Worm (Caenorhabditis elegans) whole organism, L4 larva: ENCODE measurements around the gene Y116A8C.40.
"Not testable (repeated sequence)": the region's sequence is repeated elsewhere in the genome, so short reads cannot be mapped to it uniquely, and the experiment has no call there.

Experiments used
- F37D6.2 ChIP-seq: sonication (generic microtip); optimal IDR thresholded peaks from 2 replicates; lab custom pipeline; 2016; ENCODE audit warnings: mild to moderate bottlenecking, missing genetic modification characterization, missing compliant biosample characterization
- Y48G9A.11 ChIP-seq: fragments of 200-800 bp; sonication (Bioruptor generic); IDR thresholded peaks from 2 replicates; pipeline ENCODE4 v1.3.6; 2022; ENCODE audit warnings: missing genetic modification reagents, missing genetic modification characterization, missing compliant biosample characterization
- Y5F2A.4 ChIP-seq: fragments of 200-800 bp; sonication (Bioruptor generic); optimal IDR thresholded peaks from 2 replicates; lab custom pipeline; 2018; ENCODE audit warnings: mild to moderate bottlenecking, missing genetic modification characterization, missing compliant biosample characterization
- Y75B8A.6 ChIP-seq: fragments of 200-800 bp; sonication (Bioruptor generic); IDR thresholded peaks from 2 replicates; pipeline ENCODE4 v1.3.6; 2022; ENCODE audit warnings: missing genetic modification reagents, missing genetic modification characterization, missing compliant biosample characterization
- ZK546.5 ChIP-seq, 2 experiments: sonication (generic microtip); optimal IDR thresholded peaks; 2 replicates each; lab custom pipeline; 2017; ENCODE audit warnings: missing biosample characterization in 2 of 2, missing genetic modification characterization in 2 of 2
- aha-1 ChIP-seq: fragments of 150-350 bp; peaks from one replicate; lab custom pipeline; 2014; ENCODE audit warnings: missing biosample characterization, missing genetic modification characterization
- ces-1 ChIP-seq: fragments of 150-350 bp; sonication (generic microtip); optimal IDR thresholded peaks from 4 replicates; lab custom pipeline; 2014; ENCODE audit warnings: missing biosample characterization, missing genetic modification reagents, missing genetic modification characterization
- daf-16 ChIP-seq, 3 experiments: sonication (generic microtip); optimal IDR thresholded peaks; 2 replicates each; lab custom pipeline; 2016 to 2017; ENCODE audit warnings: missing genetic modification characterization in 3 of 3, missing genetic modification reagents in 3 of 3, mild to moderate bottlenecking in 2 of 3, missing compliant biosample characterization in 2 of 3, missing biosample characterization in 1 of 3, moderate library complexity in 1 of 3
- dmd-6 ChIP-seq: fragments of 200-800 bp; sonication (Bioruptor generic); IDR thresholded peaks from 2 replicates; pipeline ENCODE4 v1.3.6; 2022; ENCODE audit warnings: missing genetic modification reagents, missing genetic modification characterization, missing compliant biosample characterization
- dmd-9 ChIP-seq: fragments of 200-800 bp; sonication (Bioruptor generic); IDR thresholded peaks from 2 replicates; pipeline ENCODE4 v1.3.6; 2022; ENCODE audit warnings: missing genetic modification reagents, missing genetic modification characterization, missing compliant biosample characterization
- duxl-1 ChIP-seq: sonication (generic microtip); optimal IDR thresholded peaks from 2 replicates; lab custom pipeline; 2016; ENCODE audit warnings: mild to moderate bottlenecking, missing genetic modification characterization, moderate library complexity, missing compliant biosample characterization; ENCODE audit not compliant: poor library complexity
- dve-1 ChIP-seq: sonication (generic microtip); optimal IDR thresholded peaks from 2 replicates; lab custom pipeline; 2017; ENCODE audit warnings: antibody characterized with exemption, mild to moderate bottlenecking, missing genetic modification characterization, missing compliant biosample characterization; ENCODE audit not compliant: insufficient read depth
- gei-8 ChIP-seq: fragments of 200-800 bp; sonication (Bioruptor generic); optimal IDR thresholded peaks from 2 replicates; lab custom pipeline; 2018; ENCODE audit warnings: mild to moderate bottlenecking, missing genetic modification characterization, missing compliant biosample characterization
- hif-1 ChIP-seq, 2 experiments: sonication (generic microtip); optimal IDR thresholded peaks; 2 replicates each; lab custom pipeline; 2016 to 2017; ENCODE audit warnings: missing compliant biosample characterization in 2 of 2, missing genetic modification characterization in 2 of 2, missing genetic modification reagents in 2 of 2, missing genotype in 2 of 2, mild to moderate bottlenecking in 1 of 2
- hlh-11 ChIP-seq: fragments of 200-800 bp; sonication (Bioruptor generic); optimal IDR thresholded peaks from 2 replicates; lab custom pipeline; 2018; ENCODE audit warnings: mild to moderate bottlenecking, missing genetic modification characterization, missing compliant biosample characterization
- hlh-30 ChIP-seq: sonication (generic microtip); optimal IDR thresholded peaks from 2 replicates; lab custom pipeline; 2017; ENCODE audit warnings: antibody characterized with exemption, mild to moderate bottlenecking, missing genetic modification characterization, missing compliant biosample characterization; ENCODE audit not compliant: insufficient read depth
- hmg-1.1 ChIP-seq: fragments of 200-800 bp; sonication (Bioruptor generic); IDR thresholded peaks from 2 replicates; pipeline ENCODE4 v1.3.6; 2022; ENCODE audit warnings: missing genetic modification reagents, missing genetic modification characterization, missing compliant biosample characterization
- jun-1 ChIP-seq: fragments of 150-350 bp; optimal IDR thresholded peaks from 2 replicates; lab custom pipeline; 2014; ENCODE audit warnings: missing biosample characterization, missing genetic modification reagents, missing genetic modification characterization
- lin-1 ChIP-seq: fragments of 200-800 bp; sonication (Bioruptor generic); IDR thresholded peaks from 2 replicates; pipeline ENCODE4 v1.3.6; 2022; ENCODE audit warnings: missing genetic modification reagents, missing genetic modification characterization, missing compliant biosample characterization
- lin-15B ChIP-seq: fragments of 150-350 bp; sonication (generic microtip); optimal IDR thresholded peaks from 3 replicates; lab custom pipeline; 2014; ENCODE audit warnings: missing biosample characterization, missing genetic modification characterization
- lin-38 ChIP-seq: fragments of 200-800 bp; sonication (Bioruptor generic); IDR thresholded peaks from 2 replicates; pipeline ENCODE4 v1.3.6; 2022; ENCODE audit warnings: missing genetic modification reagents, missing genetic modification characterization, missing compliant biosample characterization
- mdl-1 ChIP-seq, 2 experiments: fragments of 150-350 bp in 1 of 2; sonication (generic microtip) in 1 of 2; optimal IDR thresholded peaks; 2 replicates each; lab custom pipeline; 2014 to 2017; ENCODE audit warnings: missing biosample characterization in 2 of 2, missing genetic modification characterization in 2 of 2
- mxl-3 ChIP-seq: fragments of 200-800 bp; sonication (Bioruptor generic); optimal IDR thresholded peaks from 2 replicates; lab custom pipeline; 2018; ENCODE audit warnings: mild to moderate bottlenecking, missing genetic modification characterization, missing compliant biosample characterization
- nhr-10 ChIP-seq: fragments of 150-350 bp; optimal IDR thresholded peaks from 2 replicates; lab custom pipeline; 2014; ENCODE audit warnings: missing biosample characterization, missing genetic modification characterization
- nhr-111 ChIP-seq: fragments of 200-800 bp; sonication (Bioruptor generic); optimal IDR thresholded peaks from 2 replicates; lab custom pipeline; 2018; ENCODE audit warnings: mild to moderate bottlenecking, missing genetic modification characterization, missing compliant biosample characterization
- nhr-28 ChIP-seq: fragments of 150-350 bp; optimal IDR thresholded peaks from 2 replicates; lab custom pipeline; 2014; ENCODE audit warnings: missing biosample characterization, missing genetic modification characterization
- nhr-48 ChIP-seq: sonication (generic microtip); optimal IDR thresholded peaks from 2 replicates; lab custom pipeline; 2016; ENCODE audit warnings: mild to moderate bottlenecking, missing genetic modification characterization, missing compliant biosample characterization
- nhr-6 ChIP-seq: fragments of 150-350 bp; optimal IDR thresholded peaks from 2 replicates; lab custom pipeline; 2014; ENCODE audit warnings: missing biosample characterization, missing genetic modification characterization
- nhr-77 ChIP-seq: fragments of 150-350 bp; optimal IDR thresholded peaks from 2 replicates; lab custom pipeline; 2014; ENCODE audit warnings: missing biosample characterization, missing genetic modification characterization
- php-3 ChIP-seq: fragments of 200-800 bp; sonication (Bioruptor generic); IDR thresholded peaks from 2 replicates; pipeline ENCODE4 v1.3.6; 2022; ENCODE audit warnings: missing genetic modification reagents, missing genetic modification characterization, missing compliant biosample characterization
- pqm-1 ChIP-seq: sonication (generic microtip); optimal IDR thresholded peaks from 2 replicates; lab custom pipeline; 2017; ENCODE audit warnings: missing biosample characterization, missing genetic modification characterization
- saeg-2 ChIP-seq: fragments of 200-800 bp; sonication (Bioruptor generic); IDR thresholded peaks from 2 replicates; pipeline ENCODE4 v1.3.6; 2022; ENCODE audit warnings: missing genetic modification reagents, missing genetic modification characterization, missing compliant biosample characterization
- sdz-12 ChIP-seq: fragments of 200-800 bp; sonication (Bioruptor generic); optimal IDR thresholded peaks from 2 replicates; lab custom pipeline; 2018; ENCODE audit warnings: mild to moderate bottlenecking, missing genetic modification characterization, missing compliant biosample characterization
- spr-3 ChIP-seq: fragments of 200-800 bp; sonication (Bioruptor generic); optimal IDR thresholded peaks from 2 replicates; lab custom pipeline; 2018; ENCODE audit warnings: mild to moderate bottlenecking, missing genetic modification characterization, missing compliant biosample characterization
- tra-1 ChIP-seq: fragments of 200-800 bp; sonication (Bioruptor generic); IDR thresholded peaks from 2 replicates; pipeline ENCODE4 v1.3.6; 2022; ENCODE audit warnings: missing genetic modification reagents, missing genetic modification characterization, missing compliant biosample characterization
- unc-62 ChIP-seq, 3 experiments: fragments of 150-350 bp in 1 of 3; sonication (generic microtip); optimal IDR thresholded peaks in 2 of 3; peaks in 1 of 3; 1 replicate in 1 of 3; 2 replicates in 2 of 3; lab custom pipeline; 2014 to 2017; ENCODE audit warnings: missing biosample characterization in 3 of 3, missing genetic modification characterization in 3 of 3, missing genetic modification reagents in 3 of 3, missing genotype in 1 of 3
- zag-1 ChIP-seq: fragments of 150-350 bp; optimal IDR thresholded peaks from 2 replicates; lab custom pipeline; 2014; ENCODE audit warnings: missing biosample characterization, missing genetic modification characterization
- zip-2 ChIP-seq: fragments of 150-350 bp; optimal IDR thresholded peaks from 2 replicates; lab custom pipeline; 2014; ENCODE audit warnings: missing biosample characterization, missing genetic modification characterization

The Y116A8C.40 gene

DNA sequence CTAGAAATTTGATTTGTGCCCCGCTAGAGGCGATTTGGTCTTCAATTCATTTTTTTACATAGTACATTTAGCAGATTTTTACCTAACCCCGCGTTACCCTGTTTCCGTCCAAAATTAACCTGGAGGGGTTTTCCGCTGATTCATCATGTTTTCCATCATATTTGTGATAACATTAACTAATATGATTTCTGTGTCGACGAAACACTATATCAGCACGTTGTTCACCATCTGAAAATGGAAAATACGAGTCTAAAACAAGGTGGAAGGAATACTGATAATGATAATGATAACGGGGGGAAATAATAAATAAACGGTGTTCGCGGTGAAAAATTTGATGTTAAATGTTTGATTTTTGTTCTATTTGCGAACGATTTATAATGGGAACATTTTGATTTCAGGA, 21.0 kb upstream of the Y116A8C.40 start:
- TF ChIP-seq nhr-48 (peak; percentile 13), lin-1 (GFP tag; lab: Robert Waterston, UW) (peak; percentile 86), aha-1 (peak; percentile 93), ZK546.5 (tag; optimal IDR thresholded peaks at IDR 0.05; lab: Kevin White, UChicago) (no peak), nhr-28 (tag; lab: Kevin White, UChicago) (peak; percentile 90), php-3 (peak; percentile 57), dve-1 (tag; lab: Kevin White, UChicago) (peak; percentile 93), unc-62 (GFP tag; optimal IDR thresholded peaks at IDR 0.05 in 1 of 2; lab: Kevin White, UChicago) (peak in 1 of 2 experiments; percentile 64), unc-62 (tag; optimal IDR thresholded peaks at IDR 0.05; lab: Kevin White, UChicago) (no peak), zip-2 (tag; lab: Kevin White, UChicago) (no peak), mdl-1 (tag; optimal IDR thresholded peaks at IDR 0.05; lab: Kevin White, UChicago) (peak in 1 of 2 experiments; percentile 56), dmd-6 (GFP tag; lab: Robert Waterston, UW) (peak; percentile 66; the same call in 1 of the 2 replicates), pqm-1 (tag; lab: Kevin White, UChicago) (peak; percentile 98), hlh-30 (tag; lab: Kevin White, UChicago) (peak; percentile 35), ces-1 (no peak), saeg-2 (GFP tag; lab: Robert Waterston, UW) (no peak), nhr-77 (tag; lab: Kevin White, UChicago) (peak; percentile 57), mxl-3 (GFP tag; lab: Kevin White, UChicago) (peak; percentile 88), sdz-12 (GFP tag; lab: Kevin White, UChicago) (no peak), daf-16 (GFP tag; optimal IDR thresholded peaks at IDR 0.05; lab: Kevin White, UChicago) (no peak), daf-16 (tag; optimal IDR thresholded peaks at IDR 0.05; lab: Kevin White, UChicago) (peak; percentile 99), hlh-11 (tag; lab: Kevin White, UChicago) (peak; percentile 90), nhr-6 (no peak), dmd-9 (GFP tag; lab: Robert Waterston, UW) (no peak)

DNA sequence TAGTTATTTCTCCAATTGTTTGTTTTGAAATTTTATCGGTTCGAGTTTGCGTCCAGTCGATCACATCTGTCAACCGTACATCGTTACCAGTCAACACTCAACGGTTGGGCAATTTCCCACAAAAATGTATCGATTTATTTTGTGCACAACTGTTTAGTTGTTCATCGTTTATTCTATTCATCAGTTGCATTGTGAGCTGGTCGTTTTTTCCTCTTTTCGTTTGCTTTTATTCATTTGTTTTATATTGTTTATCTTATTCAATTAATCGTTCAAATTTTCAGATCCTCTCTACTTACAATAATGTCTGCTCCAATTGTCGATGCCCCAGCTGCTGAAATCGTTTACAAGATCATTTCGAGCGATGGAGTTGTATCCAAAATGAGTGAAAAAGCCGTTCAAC, 16.2 kb upstream of the Y116A8C.40 start, which contains the start of gene skr-12:
skr-12 (plus strand) TSS at position 301 of the 400 bp plus-strand sequence.
- TF ChIP-seq spr-3 (GFP tag; lab: Kevin White, UChicago) (no peak), hif-1 (tag; optimal IDR thresholded peaks at IDR 0.05; lab: Kevin White, UChicago) (no peak), F37D6.2 (tag; lab: Kevin White, UChicago) (no peak), nhr-10 (tag; lab: Kevin White, UChicago) (no peak), php-3 (no peak), Y5F2A.4 (GFP tag; lab: Kevin White, UChicago) (no peak), Y75B8A.6 (no peak)

DNA sequence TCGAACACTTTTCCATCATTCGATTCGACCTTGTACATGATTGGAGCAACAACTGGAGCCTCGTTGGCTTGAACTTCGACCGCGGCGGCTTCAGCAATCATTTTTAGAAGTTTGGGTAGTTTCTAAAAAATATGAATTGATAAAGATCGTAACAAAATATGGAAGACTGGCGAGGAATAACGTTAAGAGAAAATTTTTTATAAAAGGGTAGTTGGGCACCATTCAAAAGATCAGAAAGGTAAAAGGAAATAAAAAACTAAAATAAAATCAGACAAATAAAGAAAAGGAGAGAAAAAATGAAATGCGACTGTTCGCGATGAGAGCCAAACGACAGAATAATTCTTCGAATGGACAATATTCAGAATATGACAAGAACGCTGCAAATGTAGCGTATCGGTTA, 15.0 kb upstream of the Y116A8C.40 start, which contains the start of gene skr-8:
skr-8 (minus strand) TSS at position 101 of the 400 bp plus-strand sequence.
- TF ChIP-seq php-3; aha-1; hmg-1.1 (GFP tag; lab: Robert Waterston, UW): not testable (repeated sequence)

DNA sequence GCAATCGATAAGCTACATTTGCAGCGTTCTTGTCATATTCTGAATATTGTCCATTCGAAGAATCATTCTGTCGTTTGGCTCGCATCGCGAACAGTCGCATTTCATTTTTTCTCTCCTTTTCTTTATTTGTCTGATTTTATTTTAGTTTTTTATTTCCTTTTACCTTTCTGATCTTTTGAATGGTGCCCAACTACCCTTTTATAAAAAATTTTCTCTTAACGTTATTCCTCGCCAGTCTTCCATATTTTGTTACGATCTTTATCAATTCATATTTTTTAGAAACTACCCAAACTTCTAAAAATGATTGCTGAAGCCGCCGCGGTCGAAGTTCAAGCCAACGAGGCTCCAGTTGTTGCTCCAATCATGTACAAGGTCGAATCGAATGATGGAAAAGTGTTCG, 12.5 kb upstream of the Y116A8C.40 start, which contains the start of gene skr-9:
skr-9 (plus strand) TSS at position 301 of the 400 bp plus-strand sequence.
- not testable (repeated sequence) for TF ChIP-seq jun-1, lin-15B, zag-1 (tag; lab: Kevin White, UChicago)
- TF ChIP-seq, all 104 proteins: peak for 0; not testable (repeated sequence) for 104

DNA sequence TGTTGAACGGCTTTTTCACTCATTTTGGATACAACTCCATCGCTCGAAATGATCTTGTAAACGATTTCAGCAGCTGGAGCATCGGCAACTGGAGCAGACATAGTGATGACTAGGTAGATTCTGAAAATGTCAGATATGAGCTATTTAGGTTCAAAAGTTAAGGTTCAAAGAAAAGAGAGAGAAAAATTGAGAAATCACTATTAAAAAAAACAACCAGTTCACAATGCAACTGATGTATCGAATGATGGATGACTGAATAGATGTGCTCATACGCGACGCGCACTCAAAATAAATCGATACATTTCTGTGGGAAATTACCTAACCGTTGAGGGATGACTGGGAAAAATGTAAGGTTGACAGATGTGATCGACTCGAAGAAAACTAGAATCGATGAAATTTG, 11.7 kb upstream of the Y116A8C.40 start, which contains the start of gene skr-13:
skr-13 (minus strand) TSS at position 101 of the 400 bp plus-strand sequence.
- TF ChIP-seq lin-38: no peak
- TF ChIP-seq Y48G9A.11: no peak
- TF ChIP-seq jun-1 (tag; lab: Kevin White, UChicago): no peak
- no peak for TF ChIP-seq nhr-48
- TF ChIP-seq nhr-77 (tag; lab: Kevin White, UChicago): no peak
- no peak for TF ChIP-seq duxl-1 (tag; lab: Kevin White, UChicago)
- TF ChIP-seq nhr-111 (GFP tag; lab: Kevin White, UChicago): no peak
- no peak for TF ChIP-seq ZK546.5 (tag; optimal IDR thresholded peaks at IDR 0.05; lab: Kevin White, UChicago)
- TF ChIP-seq gei-8 (GFP tag; lab: Kevin White, UChicago): no peak
- TF ChIP-seq F37D6.2 (tag; lab: Kevin White, UChicago): no peak
- TF ChIP-seq tra-1 (GFP tag; lab: Robert Waterston, UW): no peak
